Worm (Caenorhabditis elegans) whole organism, mixed stage, embryonic: ENCODE data around the gene btb-22.

ENCODE experiments used
- blmp-1 ChIP-seq: fragments of 150-350 bp; optimal IDR thresholded peaks from 2 replicates; lab custom pipeline; 2014; ENCODE audit warnings: missing biosample characterization, missing genetic modification characterization
- ces-1 ChIP-seq: fragments of 150-350 bp; optimal IDR thresholded peaks from 2 replicates; lab custom pipeline; 2014; ENCODE audit warnings: missing biosample characterization, missing genetic modification reagents, missing genetic modification characterization
- elt-1 ChIP-seq: sonication (generic microtip); optimal IDR thresholded peaks from 2 replicates; lab custom pipeline; 2017; ENCODE audit warnings: missing genetic modification characterization, mild to moderate bottlenecking, missing compliant biosample characterization, antibody characterized with exemption, moderate library complexity, borderline replicate concordance; ENCODE audit not compliant: insufficient read depth
- lin-13 ChIP-seq: fragments of 150-350 bp; optimal IDR thresholded peaks from 2 replicates; lab custom pipeline; 2014; ENCODE audit warnings: missing biosample characterization, missing genetic modification characterization
- mls-2 ChIP-seq: sonication (generic microtip); optimal IDR thresholded peaks from 2 replicates; lab custom pipeline; 2016; ENCODE audit warnings: mild to moderate bottlenecking, missing genetic modification characterization, moderate library complexity, missing compliant biosample characterization
- nhr-28 ChIP-seq: fragments of 150-350 bp; optimal IDR thresholded peaks from 2 replicates; lab custom pipeline; 2014; ENCODE audit warnings: missing biosample characterization, missing genetic modification characterization
- nhr-76 ChIP-seq: sonication (generic microtip); optimal IDR thresholded peaks from 2 replicates; lab custom pipeline; 2017; ENCODE audit warnings: missing biosample characterization, missing genetic modification characterization
- pha-4 ChIP-seq: fragments of 150-350 bp; optimal IDR thresholded peaks from 2 replicates; lab custom pipeline; 2018; ENCODE audit warnings: missing biosample characterization, missing genetic modification reagents, missing genetic modification characterization
- sptf-1 ChIP-seq: sonication (generic microtip); optimal IDR thresholded peaks from 2 replicates; lab custom pipeline; 2017; ENCODE audit warnings: mild to moderate bottlenecking, missing genetic modification characterization, moderate library complexity, missing compliant biosample characterization
- unc-120 ChIP-seq: sonication (generic microtip); optimal IDR thresholded peaks from 2 replicates; lab custom pipeline; 2017; ENCODE audit warnings: missing genetic modification characterization, missing compliant biosample characterization; ENCODE audit not compliant: poor library complexity, severe bottlenecking
- unc-62 ChIP-seq: fragments of 150-350 bp; optimal IDR thresholded peaks from 2 replicates; lab custom pipeline; 2014; ENCODE audit warnings: missing biosample characterization, missing genetic modification reagents, missing genetic modification characterization
- zip-8 ChIP-seq: fragments of 150-350 bp; optimal IDR thresholded peaks from 2 replicates; lab custom pipeline; 2014; ENCODE audit warnings: missing biosample characterization, missing genetic modification characterization

DNA sequence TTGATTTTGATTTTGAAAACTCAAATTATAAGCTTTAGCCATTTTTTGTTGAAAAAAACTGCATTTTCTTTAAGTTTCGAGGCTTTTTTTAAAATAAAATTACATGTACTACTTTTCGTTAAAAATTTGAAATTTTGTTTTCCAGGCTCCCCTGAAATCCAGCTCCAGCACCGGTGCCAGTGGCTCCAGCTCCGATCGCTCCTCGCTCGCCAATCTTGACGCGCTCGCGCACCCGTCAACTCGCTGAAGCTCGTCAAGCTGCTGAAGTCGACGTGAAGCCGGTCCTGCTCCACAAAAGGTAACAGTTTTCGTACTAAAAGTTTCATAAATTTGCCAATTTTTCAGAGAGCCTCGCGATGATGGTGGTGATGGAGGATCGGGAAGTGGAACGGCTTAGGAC lies 41.3 kb downstream of the btb-22 start:
- no peak for TF ChIP-seq nhr-28 (tag; lab: Kevin White, UChicago)
- no peak for TF ChIP-seq unc-62 (GFP tag; lab: Kevin White, UChicago)
- TF ChIP-seq nhr-76, result no peak
- no peak for TF ChIP-seq ces-1 (GFP tag; lab: Kevin White, UChicago)
- TF ChIP-seq sptf-1 (tag; lab: Kevin White, UChicago), result no peak
- no peak for TF ChIP-seq lin-13 (tag; lab: Kevin White, UChicago)
- no peak for TF ChIP-seq blmp-1 (tag; lab: Kevin White, UChicago)
- no peak for TF ChIP-seq elt-1 (tag; lab: Kevin White, UChicago)
- no peak for TF ChIP-seq pha-4 (tag; lab: Kevin White, UChicago)
- no peak for TF ChIP-seq unc-120 (tag; lab: Kevin White, UChicago)
- TF ChIP-seq mls-2 (tag; lab: Kevin White, UChicago), result no peak
- no peak for TF ChIP-seq zip-8 (tag; lab: Kevin White, UChicago)
